Worm (Caenorhabditis elegans) whole organism, L4 larva: Measurements from ENCODE around the gene Y38H6A.1.
"Not testable (repeated sequence)": the region's sequence is repeated elsewhere in the genome, so short reads cannot be mapped to it uniquely, and the experiment has no call there.

Experiments
- F37D6.2 ChIP-seq: sonication (generic microtip); optimal IDR thresholded peaks from 2 replicates; lab custom pipeline; 2016; ENCODE audit warnings: mild to moderate bottlenecking, missing genetic modification characterization, missing compliant biosample characterization
- F44E2.7 ChIP-seq: fragments of 200-800 bp; sonication (Bioruptor generic); IDR thresholded peaks from 2 replicates; pipeline ENCODE4 v2.1.2; 2022; ENCODE audit warnings: missing genetic modification characterization, missing compliant biosample characterization
- R02D3.7 ChIP-seq: fragments of 150-350 bp; sonication (generic microtip); optimal IDR thresholded peaks from 3 replicates; lab custom pipeline; 2014; ENCODE audit warnings: missing biosample characterization, missing genetic modification characterization
- Y48G9A.11 ChIP-seq: fragments of 200-800 bp; sonication (Bioruptor generic); IDR thresholded peaks from 2 replicates; pipeline ENCODE4 v1.3.6; 2022; ENCODE audit warnings: missing genetic modification reagents, missing genetic modification characterization, missing compliant biosample characterization
- Y75B8A.6 ChIP-seq: fragments of 200-800 bp; sonication (Bioruptor generic); IDR thresholded peaks from 2 replicates; pipeline ENCODE4 v1.3.6; 2022; ENCODE audit warnings: missing genetic modification reagents, missing genetic modification characterization, missing compliant biosample characterization
- ama-1 ChIP-seq: fragments of 150-350 bp; optimal IDR thresholded peaks from 2 replicates; lab custom pipeline; 2014; ENCODE audit warnings: inconsistent platforms, mixed read lengths
- arid-1 ChIP-seq: fragments of 200-800 bp; sonication (Bioruptor generic); conservative IDR thresholded peaks from 2 replicates; pipeline ENCODE4 v1.3.6; 2022; ENCODE audit warnings: missing genetic modification reagents, missing genetic modification characterization, missing compliant biosample characterization
- ceh-20 ChIP-seq: fragments of 200-800 bp; sonication (Bioruptor generic); IDR thresholded peaks from 2 replicates; pipeline ENCODE4 v1.3.6; 2022; ENCODE audit warnings: missing genetic modification reagents, missing genetic modification characterization, missing compliant biosample characterization
- ceh-44 ChIP-seq: fragments of 200-800 bp; sonication (Bioruptor generic); IDR thresholded peaks from 2 replicates; pipeline ENCODE4 v1.3.6; 2022; ENCODE audit warnings: missing genetic modification reagents, missing genetic modification characterization, missing compliant biosample characterization
- daf-12 ChIP-seq: fragments of 150-350 bp; optimal IDR thresholded peaks from 2 replicates; lab custom pipeline; 2014; ENCODE audit warnings: missing biosample characterization, missing genetic modification reagents, missing genetic modification characterization
- dpl-1 ChIP-seq: fragments of 150-350 bp; optimal IDR thresholded peaks from 2 replicates; lab custom pipeline; 2014; ENCODE audit warnings: missing biosample characterization, missing genetic modification reagents, missing genetic modification characterization
- gei-8 ChIP-seq: fragments of 200-800 bp; sonication (Bioruptor generic); optimal IDR thresholded peaks from 2 replicates; lab custom pipeline; 2018; ENCODE audit warnings: mild to moderate bottlenecking, missing genetic modification characterization, missing compliant biosample characterization
- hlh-30 ChIP-seq: sonication (generic microtip); optimal IDR thresholded peaks from 2 replicates; lab custom pipeline; 2017; ENCODE audit warnings: antibody characterized with exemption, mild to moderate bottlenecking, missing genetic modification characterization, missing compliant biosample characterization; ENCODE audit not compliant: insufficient read depth
- lim-7 ChIP-seq: fragments of 200-800 bp; sonication (Bioruptor generic); IDR thresholded peaks from 2 replicates; pipeline ENCODE4 v1.3.6; 2022; ENCODE audit warnings: missing genetic modification characterization, missing compliant biosample characterization
- lin-38 ChIP-seq: fragments of 200-800 bp; sonication (Bioruptor generic); IDR thresholded peaks from 2 replicates; pipeline ENCODE4 v1.3.6; 2022; ENCODE audit warnings: missing genetic modification reagents, missing genetic modification characterization, missing compliant biosample characterization
- lin-39 ChIP-seq: fragments of 150-350 bp; optimal IDR thresholded peaks from 2 replicates; lab custom pipeline; 2014; ENCODE audit warnings: missing biosample characterization, missing genetic modification reagents, missing genetic modification characterization
- lsy-2 ChIP-seq, 2 experiments: fragments of 150-350 bp in 1 of 2; sonication (generic microtip) in 1 of 2; optimal IDR thresholded peaks; 2 replicates each; lab custom pipeline; 2014 to 2017; ENCODE audit warnings: missing biosample characterization in 2 of 2, missing genetic modification characterization in 2 of 2
- madf-5 ChIP-seq, 2 experiments: fragments of 200-800 bp; sonication (Bioruptor generic); IDR thresholded peaks; 2 replicates each; pipeline ENCODE4 v1.3.6; 2022; ENCODE audit warnings: missing compliant biosample characterization in 2 of 2, missing genetic modification characterization in 2 of 2
- mdl-1 ChIP-seq, 2 experiments: fragments of 150-350 bp in 1 of 2; sonication (generic microtip) in 1 of 2; optimal IDR thresholded peaks; 2 replicates each; lab custom pipeline; 2014 to 2017; ENCODE audit warnings: missing biosample characterization in 2 of 2, missing genetic modification characterization in 2 of 2
- mes-2 ChIP-seq: sonication (generic microtip); optimal IDR thresholded peaks from 2 replicates; lab custom pipeline; 2016; ENCODE audit warnings: missing genotype, mild to moderate bottlenecking, missing genetic modification characterization, missing compliant biosample characterization; ENCODE audit not compliant: poor library complexity, severe bottlenecking
- mxl-2 ChIP-seq: fragments of 200-800 bp; sonication (Bioruptor generic); conservative IDR thresholded peaks from 2 replicates; pipeline ENCODE4 v1.3.6; 2022; ENCODE audit warnings: missing genetic modification reagents, missing genetic modification characterization, missing compliant biosample characterization
- nhr-10 ChIP-seq: fragments of 150-350 bp; optimal IDR thresholded peaks from 2 replicates; lab custom pipeline; 2014; ENCODE audit warnings: missing biosample characterization, missing genetic modification characterization
- nhr-11 ChIP-seq: fragments of 150-350 bp; optimal IDR thresholded peaks from 2 replicates; lab custom pipeline; 2014; ENCODE audit warnings: missing biosample characterization, missing genetic modification characterization
- pha-4 ChIP-seq, 2 experiments: fragments of 150-350 bp in 1 of 2; fragments of 200-800 bp in 1 of 2; sonication (Bioruptor generic) in 1 of 2; IDR thresholded peaks in 1 of 2; optimal IDR thresholded peaks in 1 of 2; 2 replicates each; pipeline versions ENCODE4 v1.3.6 to Lab custom; 2014 to 2022; ENCODE audit warnings: missing genetic modification characterization in 2 of 2, missing genetic modification reagents in 2 of 2, missing biosample characterization in 1 of 2, missing compliant biosample characterization in 1 of 2
- skn-1 ChIP-seq: fragments of 150-350 bp; optimal IDR thresholded peaks from 2 replicates; lab custom pipeline; 2014; ENCODE audit warnings: missing biosample characterization, missing genetic modification characterization
- spr-1 ChIP-seq: sonication (generic microtip); optimal IDR thresholded peaks from 2 replicates; lab custom pipeline; 2016; ENCODE audit warnings: mild to moderate bottlenecking, missing genetic modification characterization, missing compliant biosample characterization
- unc-130 ChIP-seq: sonication (generic microtip); optimal IDR thresholded peaks from 2 replicates; lab custom pipeline; 2016; ENCODE audit warnings: missing genetic modification reagents, missing genetic modification characterization, missing compliant biosample characterization
- unc-62 ChIP-seq, 3 experiments: fragments of 150-350 bp in 1 of 3; sonication (generic microtip); optimal IDR thresholded peaks in 2 of 3; peaks in 1 of 3; 1 replicate in 1 of 3; 2 replicates in 2 of 3; lab custom pipeline; 2014 to 2017; ENCODE audit warnings: missing biosample characterization in 3 of 3, missing genetic modification characterization in 3 of 3, missing genetic modification reagents in 3 of 3, missing genotype in 1 of 3
- vab-7 ChIP-seq: fragments of 200-800 bp; sonication (Bioruptor generic); IDR thresholded peaks from 2 replicates; pipeline ENCODE4 v1.3.6; 2022; ENCODE audit warnings: missing genetic modification reagents, missing genetic modification characterization, missing compliant biosample characterization
- ztf-7 ChIP-seq: fragments of 150-350 bp; optimal IDR thresholded peaks from 2 replicates; lab custom pipeline; 2014; ENCODE audit warnings: missing biosample characterization, missing genetic modification characterization

The Y38H6A.1 gene

DNA sequence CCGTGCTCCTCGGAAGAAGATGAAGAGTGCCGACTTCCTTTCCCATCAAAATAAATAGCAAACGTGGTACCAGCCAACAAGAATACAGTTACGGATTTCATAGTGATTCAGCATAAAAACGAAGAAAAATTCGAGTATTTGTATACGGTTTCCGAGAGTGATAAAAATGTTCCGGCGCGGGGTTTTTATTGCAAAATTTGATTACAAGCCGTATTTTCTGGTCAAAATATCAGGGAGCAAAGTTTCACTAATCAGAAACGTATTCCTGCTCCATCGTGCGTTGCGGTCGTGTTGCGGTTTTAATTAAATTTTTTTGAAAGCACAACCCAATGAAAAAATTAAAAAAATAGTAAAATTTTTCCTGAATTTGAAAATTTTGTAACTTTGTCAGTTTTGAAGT lies 31.1 kb upstream of the Y38H6A.1 start, which contains the start of gene clec-261:
TSS of gene clec-261 (minus strand) at position 101 of the 400 bp plus-strand sequence.
- no peak for TF ChIP-seq dpl-1
- no peak for TF ChIP-seq ceh-44 (GFP tag; lab: Robert Waterston, UW)
- no peak for TF ChIP-seq skn-1
- no peak for TF ChIP-seq pha-4 (GFP tag; IDR thresholded peaks at IDR 0.05; lab: Robert Waterston, UW)
- no peak for TF ChIP-seq pha-4 (tag; optimal IDR thresholded peaks at IDR 0.05; lab: Kevin White, UChicago)
- no peak for TF ChIP-seq nhr-11 (tag; lab: Kevin White, UChicago)
- no peak for TF ChIP-seq R02D3.7 (tag; lab: Kevin White, UChicago)
- TF ChIP-seq gei-8 (GFP tag; lab: Kevin White, UChicago): no peak
- no peak for TF ChIP-seq vab-7 (GFP tag; lab: Robert Waterston, UW)
- no peak for TF ChIP-seq madf-5 (GFP tag; IDR thresholded peaks at IDR 0.05; lab: Robert Waterston, UW)
- TF ChIP-seq nhr-10 (tag; lab: Kevin White, UChicago): no peak

ce11 chrV:20297650-20298049 lies 27.9 kb upstream of the Y38H6A.1 start, which contains the start of gene ZC15.5:
ZC15.5 (plus strand) TSS chrV:20297950.
- TF ChIP-seq daf-12 (tag; lab: Kevin White, UChicago) (no peak), lim-7 (GFP tag; lab: Robert Waterston, UW) (no peak), F37D6.2 (tag; lab: Kevin White, UChicago) (no peak), spr-1 (tag; lab: Kevin White, UChicago) (no peak), lin-38 (GFP tag; lab: Robert Waterston, UW) (no peak), mes-2 (tag; lab: Kevin White, UChicago) (no peak), unc-62 (GFP tag; optimal IDR thresholded peaks at IDR 0.05 in 1 of 2; lab: Kevin White, UChicago) (no peak), unc-62 (tag; optimal IDR thresholded peaks at IDR 0.05; lab: Kevin White, UChicago) (no peak), ztf-7 (tag; lab: Kevin White, UChicago) (no peak), unc-130 (GFP tag; lab: Kevin White, UChicago) (no peak), Y48G9A.11 (GFP tag; lab: Robert Waterston, UW) (no peak), lin-39 (tag; lab: Kevin White, UChicago) (no peak), ama-1 (lab: Kevin White, UChicago) (no peak), nhr-11 (tag; lab: Kevin White, UChicago) (no peak), pha-4 (GFP tag; IDR thresholded peaks at IDR 0.05; lab: Robert Waterston, UW) (no peak), pha-4 (tag; optimal IDR thresholded peaks at IDR 0.05; lab: Kevin White, UChicago) (no peak)

DNA sequence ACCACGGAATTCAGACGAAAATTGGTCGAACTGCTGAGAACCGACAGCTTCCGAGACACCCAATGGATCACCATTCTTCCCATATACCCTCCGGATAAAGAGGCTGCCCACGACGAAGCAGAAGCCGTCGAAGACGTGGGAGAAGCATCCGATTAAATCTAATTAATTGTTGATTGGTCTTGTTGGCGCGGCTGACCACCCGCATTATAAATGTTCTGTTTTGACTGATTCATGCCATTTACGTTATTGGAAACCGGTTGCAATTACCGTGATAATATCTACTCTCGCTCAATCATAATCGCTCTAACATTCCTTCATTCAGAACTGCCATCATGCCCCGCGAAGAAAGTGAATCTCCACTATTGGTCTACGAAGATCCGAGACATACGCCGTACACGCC lies 22.2 kb upstream of the Y38H6A.1 start, which contains the start of gene ZC15.3:
TSS of gene ZC15.3 (plus strand) at position 301 of the 400 bp plus-strand sequence.
- TF ChIP-seq hlh-30; madf-5 (GFP tag; IDR thresholded peaks at IDR 0.05; lab: Robert Waterston, UW); unc-130 (GFP tag; lab: Kevin White, UChicago): not testable (repeated sequence)
- TF ChIP-seq, all 104 proteins: peak for 0; not testable (repeated sequence) for 104

- no peak for TF ChIP-seq mdl-1 (tag; optimal IDR thresholded peaks at IDR 0.05; lab: Kevin White, UChicago)
- TF ChIP-seq arid-1 (GFP tag; lab: Robert Waterston, UW): no peak
- TF ChIP-seq Y75B8A.6 (GFP tag; lab: Robert Waterston, UW): no peak
- TF ChIP-seq lsy-2 (tag; optimal IDR thresholded peaks at IDR 0.05; lab: Kevin White, UChicago): no peak
- no peak for TF ChIP-seq F37D6.2 (tag; lab: Kevin White, UChicago)
Observed at ce11 chrV:20305803-20306202, 19.7 kb upstream of the Y38H6A.1 start, which contains the start of gene ZC15.1. ZC15.1 (plus strand) TSS chrV:20306103.

DNA sequence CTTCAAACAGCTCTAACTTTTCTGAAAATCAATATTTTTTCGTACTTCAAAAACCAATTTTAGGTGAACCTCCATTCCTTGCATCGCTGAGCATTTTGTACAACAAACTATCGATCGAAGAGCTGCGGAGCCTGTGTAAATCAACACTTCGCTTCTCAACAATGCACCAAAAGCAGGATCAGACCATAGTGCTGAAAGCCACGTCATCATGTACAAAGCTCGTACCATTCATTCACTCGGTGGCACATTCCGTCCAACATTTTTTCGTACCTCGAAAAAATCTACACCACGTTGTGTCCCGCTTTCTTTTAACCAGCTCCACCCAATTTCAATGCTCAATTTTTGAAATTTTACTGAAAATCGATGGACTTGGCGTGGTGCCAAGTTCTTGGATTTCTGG lies 14.9 kb upstream of the Y38H6A.1 start, which contains the start of gene ZC15.10:
TSS of gene ZC15.10 (plus strand) at position 162 of the 400 bp plus-strand sequence.
- TF ChIP-seq F44E2.7 (GFP tag; lab: Robert Waterston, UW) (0 out of 2 replicates have a peak, but pooled peaks have one; percentile 53), mxl-2 (GFP tag; lab: Robert Waterston, UW) (no peak), ceh-20 (GFP tag; lab: Robert Waterston, UW) (no peak), unc-62 (GFP tag; optimal IDR thresholded peaks at IDR 0.05 in 1 of 2; lab: Kevin White, UChicago) (peak in 1 of 2 experiments; percentile 67), unc-62 (tag; optimal IDR thresholded peaks at IDR 0.05; lab: Kevin White, UChicago) (no peak)
